Worm (Caenorhabditis elegans) whole organism, early embryonic: ENCODE data around the gene C12D8.21.

Source experiments
- B0310.2 ChIP-seq: sonication (generic microtip); optimal IDR thresholded peaks from 2 replicates; lab custom pipeline; 2016; ENCODE audit warnings: mild to moderate bottlenecking, missing genetic modification characterization, missing compliant biosample characterization
- ama-1 ChIP-seq: fragments of 150-350 bp; optimal IDR thresholded peaks from 2 replicates; lab custom pipeline; 2014
- ceh-13 ChIP-seq: fragments of 200-800 bp; sonication (Bioruptor generic); optimal IDR thresholded peaks from 2 replicates; lab custom pipeline; 2018; ENCODE audit warnings: mild to moderate bottlenecking, missing genetic modification characterization, missing compliant biosample characterization
- ceh-36 ChIP-seq: sonication (generic microtip); optimal IDR thresholded peaks from 2 replicates; lab custom pipeline; 2016; ENCODE audit warnings: missing genetic modification characterization, inconsistent platforms, missing compliant biosample characterization
- ets-7 ChIP-seq: sonication (generic microtip); optimal IDR thresholded peaks from 2 replicates; lab custom pipeline; 2016; ENCODE audit warnings: missing genotype, missing genetic modification characterization, missing compliant biosample characterization
- hmbx-1 ChIP-seq: sonication (generic microtip); optimal IDR thresholded peaks from 2 replicates; lab custom pipeline; 2016; ENCODE audit warnings: mild to moderate bottlenecking, missing genetic modification characterization, missing compliant biosample characterization
- hmg-4 ChIP-seq: fragments of 200-800 bp; sonication (Bioruptor generic); optimal IDR thresholded peaks from 2 replicates; lab custom pipeline; 2018; ENCODE audit warnings: mild to moderate bottlenecking, missing genetic modification characterization, missing compliant biosample characterization
- pes-1 ChIP-seq: fragments of 200-800 bp; sonication (Bioruptor generic); IDR thresholded peaks from 2 replicates; pipeline ENCODE4 v1.3.6; 2022; ENCODE audit warnings: missing genetic modification reagents, missing genetic modification characterization, missing compliant biosample characterization
- tbx-37 ChIP-seq: fragments of 200-800 bp; sonication (Bioruptor generic); conservative IDR thresholded peaks from 2 replicates; pipeline ENCODE4 v1.3.6; 2022; ENCODE audit warnings: missing genetic modification reagents, missing genetic modification characterization, missing compliant biosample characterization

ce11 chrV:10275619-10276018 is 34.6 kb upstream of the C12D8.21 start, which contains the start of gene Y22F5A.11:
- TF ChIP-seq ets-7 (tag; lab: Kevin White, UChicago) (no peak), tbx-37 (no peak), ama-1 (lab: Kevin White, UChicago) (no peak), pes-1 (GFP tag; lab: Robert Waterston, UW) (no peak), ceh-13 (GFP tag; lab: Kevin White, UChicago) (no peak), hmbx-1 (tag; lab: Kevin White, UChicago) (no peak), ceh-36 (tag; lab: Kevin White, UChicago) (no peak), B0310.2 (no peak), hmg-4 (GFP tag; lab: Kevin White, UChicago) (no peak)
